Worm (Caenorhabditis elegans): Measurements from ENCODE around the gene srg-9.

The srg-9 gene

DNA sequence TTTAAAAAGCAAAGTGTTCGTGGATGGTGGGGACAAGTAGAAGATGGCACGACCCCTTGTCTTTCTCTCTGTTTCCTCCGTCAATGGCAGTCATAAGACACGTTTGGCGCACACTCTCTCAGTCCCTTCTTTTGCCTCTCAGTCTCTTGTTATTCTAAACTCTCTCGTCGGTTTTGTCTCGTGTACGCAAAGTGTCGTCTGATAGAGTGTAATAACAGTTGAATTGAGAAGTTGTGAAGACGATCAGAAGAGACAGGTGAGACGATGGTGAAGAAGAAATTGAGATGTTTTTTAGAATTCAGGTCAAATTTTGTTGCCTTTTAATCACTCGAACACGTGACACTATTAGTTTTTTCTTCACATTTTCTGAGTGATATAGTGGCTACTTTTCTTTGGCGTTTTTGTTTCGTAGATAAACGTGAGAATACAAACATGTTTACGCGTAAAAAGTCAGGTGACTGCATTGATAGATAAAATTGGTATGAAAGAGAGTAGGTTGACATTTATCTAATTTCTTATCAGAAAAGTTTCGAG lies 46.6 kb upstream of the srg-9 start, which contains the start of gene F47D12.9 (continued):
- TF ChIP-seq fkh-4 (tag; optimal IDR thresholded peaks at IDR 0.05; ENCODE audit: borderline replicate concordance), result no peak
- peak; percentile 37 for TF ChIP-seq lin-15B (tag; optimal IDR thresholded peaks at IDR 0.05)
- TF ChIP-seq ceh-88 (GFP tag; IDR thresholded peaks at IDR 0.05), result peak; percentile 63
- TF ChIP-seq pax-3 (tag; optimal IDR thresholded peaks at IDR 0.05), result peak; percentile 45
- TF ChIP-seq aly-2 (tag; optimal IDR thresholded peaks at IDR 0.05), result no peak
- TF ChIP-seq unc-86 (tag; optimal IDR thresholded peaks at IDR 0.05), result peak; percentile 75
- peak; percentile 91 for TF ChIP-seq mep-1 (tag; optimal IDR thresholded peaks at IDR 0.05)
- peak; percentile 92 for TF ChIP-seq nhr-85 (tag)
- TF ChIP-seq snu-23 (GFP tag; optimal IDR thresholded peaks at IDR 0.05), result peak; percentile 94
- peak; percentile 15 for TF ChIP-seq sup-37 (GFP tag; optimal IDR thresholded peaks at IDR 0.05)
- peak; percentile 83 for TF ChIP-seq tbx-2 (tag; optimal IDR thresholded peaks at IDR 0.05)
- TF ChIP-seq nhr-77 (tag; optimal IDR thresholded peaks at IDR 0.05), result peak; percentile 65
- TF ChIP-seq dpl-1 (GFP tag; optimal IDR thresholded peaks at IDR 0.05), result peak; percentile 75 to 81 (median 78)
- TF ChIP-seq pqm-1 (tag; optimal IDR thresholded peaks at IDR 0.05), result no peak
- TF ChIP-seq dsc-1 (tag; optimal IDR thresholded peaks at IDR 0.05), result no peak
- no peak for TF ChIP-seq Y116A8C.19 (tag; optimal IDR thresholded peaks at IDR 0.05; ENCODE audit: borderline replicate concordance)
- TF ChIP-seq efl-3 (GFP tag; optimal IDR thresholded peaks at IDR 0.05), result no peak
- TF ChIP-seq lin-14 (GFP tag; optimal IDR thresholded peaks at IDR 0.05), result peak; percentile 96
- peak; percentile 89 for TF ChIP-seq unc-130 (tag; optimal IDR thresholded peaks at IDR 0.05)
- TF ChIP-seq ztf-11 (tag; optimal IDR thresholded peaks at IDR 0.05), result no peak
- TF ChIP-seq grh-1 (GFP tag; IDR thresholded peaks at IDR 0.05), result peak; percentile 62
- no peak for TF ChIP-seq C34B4.2 (tag; optimal IDR thresholded peaks at IDR 0.05)
- peak; percentile 70 for TF ChIP-seq skn-1 (tag; optimal IDR thresholded peaks at IDR 0.05)
- TF ChIP-seq swsn-7 (tag; optimal IDR thresholded peaks at IDR 0.05), result peak; percentile 80
- no peak for TF ChIP-seq ceh-8 (GFP tag; optimal IDR thresholded peaks at IDR 0.05)
- peak; percentile 63 for TF ChIP-seq jun-1 (tag; optimal IDR thresholded peaks at IDR 0.05)
- no peak for TF ChIP-seq ets-5 (GFP tag; IDR thresholded peaks at IDR 0.05)
- TF ChIP-seq unc-30 (tag; optimal IDR thresholded peaks at IDR 0.05), result no peak
- TF ChIP-seq nhr-71 (tag; optimal IDR thresholded peaks at IDR 0.05), result peak; percentile 89
- peak in 3 of 6 experiments; percentile 22 to 92 (median 88) for TF ChIP-seq elt-3 (tag; optimal IDR thresholded peaks at IDR 0.05)
- TF ChIP-seq efl-1 (optimal IDR thresholded peaks at IDR 0.05), result peak; percentile 80 to 84
- TF ChIP-seq efl-1 (GFP tag; optimal IDR thresholded peaks at IDR 0.05 in 1 of 2), result peak; percentile 73 to 97
- TF ChIP-seq nhr-11 (tag; optimal IDR thresholded peaks at IDR 0.05), result peak; percentile 51
- peak; percentile 34 for TF ChIP-seq mef-2 (tag; optimal IDR thresholded peaks at IDR 0.05)
- peak; percentile 89 for TF ChIP-seq F16B12.6 (tag; optimal IDR thresholded peaks at IDR 0.05)
- TF ChIP-seq egl-27 (tag; optimal IDR thresholded peaks at IDR 0.05), result peak in 1 of 2 experiments; percentile 43
- peak; percentile 67 for TF ChIP-seq isw-1 (GFP tag; IDR thresholded peaks at IDR 0.05)
- no peak for TF ChIP-seq nhr-12 (tag; optimal IDR thresholded peaks at IDR 0.05)
- TF ChIP-seq C16A3.4 (tag; optimal IDR thresholded peaks at IDR 0.05), result peak; percentile 80
- TF ChIP-seq pag-3 (tag; optimal IDR thresholded peaks at IDR 0.05; ENCODE audit: borderline replicate concordance, insufficient read depth), result peak; percentile 98
- peak; percentile 92 for TF ChIP-seq elt-2 (tag; optimal IDR thresholded peaks at IDR 0.05)
- TF ChIP-seq zag-1 (tag; optimal IDR thresholded peaks at IDR 0.05), result no peak
- TF ChIP-seq tlp-1 (tag; optimal IDR thresholded peaks at IDR 0.05), result no peak
- peak; percentile 67 for TF ChIP-seq blmp-1 (tag; optimal IDR thresholded peaks at IDR 0.05)

ce11 chrIII:6300297-6300696 lies 43.7 kb upstream of the srg-9 start:
- no peak for TF ChIP-seq ceh-88 (GFP tag; IDR thresholded peaks at IDR 0.05)
- TF ChIP-seq efl-1 (optimal IDR thresholded peaks at IDR 0.05), result no peak
- TF ChIP-seq efl-1 (GFP tag; optimal IDR thresholded peaks at IDR 0.05 in 1 of 2), result peak in 1 of 2 experiments; percentile 56

All from whole organism, L1 larva.